Worm (Caenorhabditis elegans) whole organism, young adult: ENCODE results near the gene srv-15.

Source experiments
- C06A6.2 ChIP-seq: fragments of 200-800 bp; sonication (Bioruptor generic); conservative IDR thresholded peaks from 2 replicates; pipeline ENCODE4 v1.3.6; 2022; ENCODE audit warnings: missing genetic modification characterization, missing compliant biosample characterization
- C17E4.6 ChIP-seq: fragments of 200-800 bp; sonication (Bioruptor generic); IDR thresholded peaks from 2 replicates; pipeline ENCODE4 v1.3.6; 2022; ENCODE audit warnings: missing genetic modification reagents, missing genetic modification characterization, missing compliant biosample characterization
- F22D6.2 ChIP-seq: sonication (generic microtip); optimal IDR thresholded peaks from 2 replicates; lab custom pipeline; 2016; ENCODE audit warnings: mild to moderate bottlenecking, missing genetic modification characterization, missing compliant biosample characterization
- F37B4.10 ChIP-seq: fragments of 200-800 bp; sonication (Bioruptor generic); IDR thresholded peaks from 2 replicates; pipeline ENCODE4 v1.3.6; 2022; ENCODE audit warnings: missing genetic modification characterization, missing compliant biosample characterization
- F57A8.1 ChIP-seq: fragments of 200-800 bp; sonication (Bioruptor generic); optimal IDR thresholded peaks from 2 replicates; lab custom pipeline; 2018; ENCODE audit warnings: mild to moderate bottlenecking, missing genetic modification characterization, moderate library complexity, missing compliant biosample characterization
- K12H6.12 ChIP-seq: fragments of 200-800 bp; sonication (Bioruptor generic); optimal IDR thresholded peaks from 2 replicates; lab custom pipeline; 2018; ENCODE audit warnings: mild to moderate bottlenecking, missing genetic modification characterization, missing compliant biosample characterization
- T07F8.4 ChIP-seq: sonication (generic microtip); optimal IDR thresholded peaks from 2 replicates; lab custom pipeline; 2016; ENCODE audit warnings: mild to moderate bottlenecking, missing genetic modification characterization, moderate library complexity, missing compliant biosample characterization
- Y56A3A.18 ChIP-seq: fragments of 200-800 bp; sonication (Bioruptor generic); IDR thresholded peaks from 2 replicates; pipeline ENCODE4 v1.3.6; 2022; ENCODE audit warnings: missing genetic modification reagents, missing genetic modification characterization, missing compliant biosample characterization
- attf-6 ChIP-seq: fragments of 200-800 bp; sonication (Bioruptor generic); IDR thresholded peaks from 2 replicates; pipeline ENCODE4 v1.3.6; 2022; ENCODE audit warnings: missing genetic modification reagents, missing genetic modification characterization, missing compliant biosample characterization
- ceh-100 ChIP-seq: fragments of 200-800 bp; sonication (Bioruptor generic); IDR thresholded peaks from 2 replicates; pipeline ENCODE4 v1.3.6; 2022; ENCODE audit warnings: missing genetic modification reagents, missing genetic modification characterization, missing compliant biosample characterization
- ceh-27 ChIP-seq: fragments of 200-800 bp; sonication (Bioruptor generic); optimal IDR thresholded peaks from 2 replicates; lab custom pipeline; 2018; ENCODE audit warnings: mild to moderate bottlenecking, missing genetic modification characterization, moderate library complexity, missing compliant biosample characterization
- chd-7 ChIP-seq: sonication (generic microtip); optimal IDR thresholded peaks from 2 replicates; lab custom pipeline; 2016; ENCODE audit warnings: mild to moderate bottlenecking, missing genetic modification characterization, moderate library complexity, missing compliant biosample characterization
- efl-1 ChIP-seq: fragments of 150-350 bp; optimal IDR thresholded peaks from 2 replicates; lab custom pipeline; 2014; ENCODE audit warnings: missing biosample characterization, missing genetic modification reagents, missing genetic modification characterization
- egl-44 ChIP-seq: fragments of 200-800 bp; sonication (Bioruptor generic); IDR thresholded peaks from 2 replicates; pipeline ENCODE4 v1.3.6; 2022; ENCODE audit warnings: missing genetic modification reagents, missing genetic modification characterization, missing compliant biosample characterization
- ets-4 ChIP-seq: fragments of 200-800 bp; sonication (Bioruptor generic); optimal IDR thresholded peaks from 2 replicates; lab custom pipeline; 2018; ENCODE audit warnings: mild to moderate bottlenecking, missing genetic modification characterization, missing compliant biosample characterization
- gei-17 ChIP-seq: fragments of 200-800 bp; sonication (Bioruptor generic); optimal IDR thresholded peaks from 2 replicates; lab custom pipeline; 2018; ENCODE audit warnings: mild to moderate bottlenecking, missing genetic modification characterization, missing compliant biosample characterization
- him-1 ChIP-seq: sonication (generic microtip); optimal IDR thresholded peaks from 2 replicates; lab custom pipeline; 2016; ENCODE audit warnings: missing genotype, missing genetic modification reagents, missing genetic modification characterization, missing compliant biosample characterization
- hlh-26 ChIP-seq: fragments of 200-800 bp; sonication (Bioruptor generic); conservative IDR thresholded peaks from 2 replicates; pipeline ENCODE4 v1.3.6; 2022; ENCODE audit warnings: missing genetic modification reagents, missing genetic modification characterization, missing compliant biosample characterization
- hmg-20 ChIP-seq: fragments of 200-800 bp; sonication (Bioruptor generic); IDR thresholded peaks from 2 replicates; pipeline ENCODE4 v1.3.6; 2022; ENCODE audit warnings: missing genetic modification reagents, missing genetic modification characterization, missing compliant biosample characterization
- lag-1 ChIP-seq: fragments of 200-800 bp; sonication (Bioruptor generic); IDR thresholded peaks from 2 replicates; pipeline ENCODE4 v1.3.6; 2022; ENCODE audit warnings: missing genetic modification reagents, missing genetic modification characterization, missing compliant biosample characterization
- let-526 ChIP-seq: fragments of 200-800 bp; sonication (Bioruptor generic); IDR thresholded peaks from 2 replicates; pipeline ENCODE4 v1.3.6; 2022; ENCODE audit warnings: missing genetic modification reagents, missing genetic modification characterization, missing compliant biosample characterization
- let-607 ChIP-seq, 2 experiments: fragments of 200-800 bp in 1 of 2; sonication (Bioruptor generic) in 1 of 2; sonication (generic microtip) in 1 of 2; optimal IDR thresholded peaks; 2 replicates each; lab custom pipeline; 2016 to 2018; ENCODE audit warnings: mild to moderate bottlenecking in 2 of 2, missing compliant biosample characterization in 2 of 2, missing genetic modification characterization in 2 of 2, moderate library complexity in 2 of 2, missing genotype in 1 of 2
- lin-35 ChIP-seq, 3 experiments: fragments of 150-350 bp in 2 of 3; sonication (generic microtip) in 1 of 3; optimal IDR thresholded peaks; 2 replicates each; lab custom pipeline; 2014 to 2018; ENCODE audit warnings: missing biosample characterization in 3 of 3, missing genetic modification characterization in 3 of 3, missing genetic modification reagents in 3 of 3
- lsl-1 ChIP-seq: fragments of 200-800 bp; sonication (Bioruptor generic); optimal IDR thresholded peaks from 2 replicates; lab custom pipeline; 2018; ENCODE audit warnings: mild to moderate bottlenecking, missing genetic modification characterization, moderate library complexity, missing compliant biosample characterization
- lsy-27 ChIP-seq: sonication (generic microtip); optimal IDR thresholded peaks from 2 replicates; lab custom pipeline; 2017; ENCODE audit warnings: missing genetic modification characterization, mild to moderate bottlenecking, missing compliant biosample characterization, antibody characterized with exemption, missing genotype, borderline replicate concordance; ENCODE audit not compliant: insufficient read depth
- madf-6 ChIP-seq: fragments of 200-800 bp; sonication (Bioruptor generic); IDR thresholded peaks from 2 replicates; pipeline ENCODE4 v1.3.6; 2022; ENCODE audit warnings: missing genetic modification reagents, missing genetic modification characterization, missing compliant biosample characterization
- nfya-1 ChIP-seq: sonication (generic microtip); optimal IDR thresholded peaks from 2 replicates; lab custom pipeline; 2017; ENCODE audit warnings: antibody characterized with exemption, missing compliant biosample characterization, missing genetic modification characterization, borderline replicate concordance; ENCODE audit not compliant: insufficient read depth
- nhr-27 ChIP-seq: fragments of 200-800 bp; sonication (Bioruptor generic); optimal IDR thresholded peaks from 2 replicates; lab custom pipeline; 2018; ENCODE audit warnings: mild to moderate bottlenecking, missing genetic modification characterization, moderate library complexity, missing compliant biosample characterization
- nhr-80 ChIP-seq: sonication (generic microtip); optimal IDR thresholded peaks from 2 replicates; lab custom pipeline; 2016; ENCODE audit warnings: missing genetic modification characterization, missing compliant biosample characterization
- sdz-38 ChIP-seq: sonication (generic microtip); optimal IDR thresholded peaks from 2 replicates; lab custom pipeline; 2016; ENCODE audit warnings: missing genotype, missing genetic modification characterization, missing compliant biosample characterization
- snpc-4 ChIP-seq, 5 experiments: fragments of 150-350 bp in 1 of 5; sonication (generic microtip) in 4 of 5; optimal IDR thresholded peaks; 2 replicates each; lab custom pipeline; 2014 to 2018; ENCODE audit warnings: missing genetic modification characterization in 5 of 5, missing biosample characterization in 3 of 5, antibody characterized with exemption in 2 of 5, mild to moderate bottlenecking in 2 of 5, missing compliant biosample characterization in 2 of 5, missing genotype in 2 of 5, moderate library complexity in 2 of 5, missing genetic modification reagents in 1 of 5
- tbp1 ChIP-seq: fragments of 200-800 bp; sonication (Bioruptor generic); optimal IDR thresholded peaks from 2 replicates; lab custom pipeline; 2018; ENCODE audit warnings: mild to moderate bottlenecking, missing genetic modification characterization, missing compliant biosample characterization
- ztf-25 ChIP-seq: fragments of 200-800 bp; sonication (Bioruptor generic); IDR thresholded peaks from 2 replicates; pipeline ENCODE4 v1.3.6; 2022; ENCODE audit warnings: missing genetic modification reagents, missing genetic modification characterization, missing compliant biosample characterization
- ztf-26 ChIP-seq: sonication (generic microtip); optimal IDR thresholded peaks from 2 replicates; lab custom pipeline; 2017; ENCODE audit warnings: missing genetic modification characterization, missing compliant biosample characterization

Gene srv-15

DNA sequence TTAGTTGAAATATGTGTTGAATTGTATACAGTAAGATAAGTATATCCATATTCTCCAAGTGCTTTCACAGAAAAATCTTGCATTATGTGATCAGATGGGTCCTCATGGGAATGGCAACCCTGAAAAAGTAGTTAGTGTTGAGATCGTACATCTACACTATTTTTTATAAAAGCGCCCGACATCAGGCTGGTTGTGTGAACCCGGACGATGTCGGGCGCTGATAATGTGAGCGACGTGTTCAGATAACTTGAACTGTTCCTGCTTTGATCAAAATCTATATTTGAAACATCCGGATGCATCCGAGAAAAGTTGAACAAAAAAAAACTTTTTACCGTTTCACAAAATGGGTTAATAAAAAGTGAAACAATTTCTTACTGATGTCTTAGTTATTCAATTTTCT is 8.7 kb downstream of the srv-15 start:
- TF ChIP-seq hmg-20 (GFP tag; lab: Robert Waterston, UW), result no peak
- no peak for TF ChIP-seq snpc-4 (GFP tag; optimal IDR thresholded peaks at IDR 0.05; lab: Kevin White, UChicago)
- TF ChIP-seq snpc-4 (tag; optimal IDR thresholded peaks at IDR 0.05; lab: Kevin White, UChicago), result peak in 2 of 4 experiments; percentile 73 to 85
- TF ChIP-seq sdz-38 (tag; lab: Kevin White, UChicago), result no peak
- no peak for TF ChIP-seq lag-1 (GFP tag; lab: Robert Waterston, UW)
- TF ChIP-seq egl-44 (GFP tag; lab: Robert Waterston, UW), result no peak

DNA sequence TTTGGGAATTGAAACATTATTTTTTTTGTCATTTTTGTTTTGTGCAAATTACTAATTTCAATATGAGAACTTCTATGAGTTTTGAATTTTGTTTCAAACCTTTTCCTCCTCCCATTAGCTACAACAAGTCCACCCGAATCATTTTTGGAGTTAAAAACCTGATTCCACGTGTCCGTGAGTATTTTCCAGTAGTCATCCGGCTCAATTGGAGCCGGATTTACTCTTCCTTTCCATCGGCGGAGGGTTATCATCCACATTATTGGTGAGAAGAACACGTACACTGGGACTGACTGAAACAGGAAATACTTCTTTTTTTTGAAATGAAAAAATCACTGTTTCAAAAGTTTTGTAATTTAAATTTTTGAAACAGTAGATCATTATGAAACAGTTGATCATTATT is 16.6 kb downstream of the srv-15 start:
- TF ChIP-seq madf-6 (GFP tag; lab: Robert Waterston, UW) (no peak), lsl-1 (GFP tag; lab: Kevin White, UChicago) (no peak), Y56A3A.18 (no peak), attf-6 (GFP tag; lab: Robert Waterston, UW) (no peak), ceh-27 (GFP tag; lab: Kevin White, UChicago) (no peak), F57A8.1 (no peak), him-1 (tag; lab: Kevin White, UChicago) (no peak)

DNA sequence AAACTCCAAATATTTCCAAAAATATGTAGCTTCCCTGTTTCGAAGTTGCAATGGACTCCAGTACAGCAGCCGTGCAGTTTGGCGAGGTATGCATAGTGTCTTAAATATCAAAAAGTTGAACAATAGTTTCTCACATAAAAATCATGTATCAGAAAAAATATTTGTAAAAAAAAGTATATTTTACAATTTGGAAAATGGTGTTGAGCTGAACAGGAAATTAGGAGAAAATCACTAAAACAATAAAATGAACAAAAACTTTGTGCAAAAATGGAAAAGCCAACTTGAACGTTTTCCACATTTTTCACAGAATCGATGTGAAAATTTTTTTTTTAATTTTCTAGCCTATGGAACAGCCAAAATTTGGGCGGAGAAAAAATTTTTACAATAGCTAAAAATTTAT is 20.4 kb downstream of the srv-15 start, which contains the start of gene Y105C5B.8:
TSS of gene Y105C5B.8 (minus strand) at position 101 of the 400 bp plus-strand sequence.
- TF ChIP-seq lsy-27 (tag; lab: Kevin White, UChicago) (no peak), T07F8.4 (tag; lab: Kevin White, UChicago) (no peak), lin-35 (GFP tag; optimal IDR thresholded peaks at IDR 0.05; lab: Kevin White, UChicago) (no peak), ets-4 (GFP tag; lab: Kevin White, UChicago) (no peak), lsl-1 (GFP tag; lab: Kevin White, UChicago) (no peak), ceh-100 (GFP tag; lab: Robert Waterston, UW) (no peak), F22D6.2 (tag; lab: Kevin White, UChicago) (no peak), chd-7 (tag; lab: Kevin White, UChicago) (no peak), let-526 (GFP tag; lab: Robert Waterston, UW) (no peak), K12H6.12 (tag; lab: Kevin White, UChicago) (no peak), F37B4.10 (GFP tag; lab: Robert Waterston, UW) (no peak), gei-17 (GFP tag; lab: Kevin White, UChicago) (no peak), C06A6.2 (no peak), nfya-1 (tag; lab: Kevin White, UChicago) (no peak), efl-1 (GFP tag; lab: Kevin White, UChicago) (no peak), ztf-26 (tag; lab: Kevin White, UChicago) (no peak), ztf-25 (GFP tag; lab: Robert Waterston, UW) (no peak), hlh-26 (GFP tag; lab: Robert Waterston, UW) (no peak)
- TF ChIP-seq, all 124 proteins: peak for 0

DNA sequence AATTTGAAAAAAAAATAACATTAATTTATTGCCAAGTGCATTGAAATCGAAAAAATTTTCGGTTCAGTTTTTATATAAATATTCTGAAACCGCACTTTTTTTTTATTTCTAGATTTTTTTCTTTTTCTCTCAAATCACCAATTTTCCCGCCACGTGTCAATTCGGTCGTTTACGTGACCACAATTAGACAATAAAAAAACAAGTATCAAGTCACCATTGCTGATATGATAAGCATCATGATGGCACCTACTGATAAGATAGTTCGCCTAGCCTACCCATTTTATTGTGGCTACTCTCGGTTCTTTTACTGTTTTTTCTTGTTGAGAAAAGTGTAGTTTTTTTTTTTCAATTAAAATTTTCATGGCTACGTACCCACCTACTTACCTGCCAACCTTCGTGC is 23.4 kb downstream of the srv-15 start:
- TF ChIP-seq nhr-80 (tag; lab: Kevin White, UChicago), result peak; percentile 68
- no peak for TF ChIP-seq C17E4.6 (GFP tag; lab: Robert Waterston, UW)
- TF ChIP-seq tbp1 (GFP tag; lab: Kevin White, UChicago), result peak; percentile 38
- TF ChIP-seq let-607 (tag; optimal IDR thresholded peaks at IDR 0.05; lab: Kevin White, UChicago), result peak; percentile 67 to 84
- no peak for TF ChIP-seq nhr-27 (tag; lab: Kevin White, UChicago)
- no peak for TF ChIP-seq snpc-4 (GFP tag; optimal IDR thresholded peaks at IDR 0.05; lab: Kevin White, UChicago)
- peak in 2 of 4 experiments; percentile 19 to 32 for TF ChIP-seq snpc-4 (tag; optimal IDR thresholded peaks at IDR 0.05; lab: Kevin White, UChicago)
- TF ChIP-seq ztf-26 (tag; lab: Kevin White, UChicago), result peak; percentile 8
